Worm (Caenorhabditis elegans): ENCODE data around the gene fax-1.

ce11 chrX:3243614-3244013 is 44.5 kb upstream of the fax-1 start, which contains the start of gene irg-7:
- TF ChIP-seq ama-1 (optimal IDR thresholded peaks at IDR 0.05) (no peak), scrt-1 (GFP tag; IDR thresholded peaks at IDR 0.05) (no peak), ceh-36 (tag; optimal IDR thresholded peaks at IDR 0.05) (no peak), aly-1 (tag; optimal IDR thresholded peaks at IDR 0.05) (no peak), tbx-11 (GFP tag; IDR thresholded peaks at IDR 0.05) (no peak), hnd-1 (tag; optimal IDR thresholded peaks at IDR 0.05) (no peak), F13C5.2 (tag; optimal IDR thresholded peaks at IDR 0.05) (no peak), ets-7 (tag; optimal IDR thresholded peaks at IDR 0.05) (no peak)
